Fruit fly (Drosophila melanogaster) whole organism, embryonic: ENCODE measurements around the gene Uck.

Source experiments
- Ada2b ChIP-seq: fragments of 200-800 bp; sonication (Bioruptor generic); IDR thresholded peaks from 2 replicates; pipeline ENCODE4 v1.3.6; 2022; ENCODE audit warnings: missing biosample characterization, missing genetic modification characterization
- Atf-2 ChIP-seq: fragments of 200-800 bp; sonication (Bioruptor generic); optimal IDR thresholded peaks from 2 replicates; lab custom pipeline; 2016; ENCODE audit warnings: missing biosample characterization, missing genetic modification characterization
- Atf6 ChIP-seq: fragments of 200-800 bp; sonication (Bioruptor generic); IDR thresholded peaks from 2 replicates; pipeline ENCODE4 v1.3.6; 2022; ENCODE audit warnings: missing biosample characterization, missing genetic modification characterization
- B-H2 ChIP-seq: fragments of 200-800 bp; sonication (Bioruptor generic); optimal IDR thresholded peaks from 2 replicates; lab custom pipeline; 2018; ENCODE audit warnings: missing biosample characterization, mild to moderate bottlenecking, missing genetic modification characterization
- CG10366 ChIP-seq: fragments of 200-800 bp; sonication (Bioruptor generic); IDR thresholded peaks from 2 replicates; pipeline ENCODE4 v1.3.6; 2022; ENCODE audit warnings: missing biosample characterization, missing genetic modification characterization
- CG11696 ChIP-seq: fragments of 200-800 bp; sonication (Bioruptor generic); IDR thresholded peaks from 2 replicates; pipeline ENCODE4 v1.3.6; 2022; ENCODE audit warnings: missing biosample characterization, missing genetic modification characterization
- CG12769 ChIP-seq: fragments of 200-800 bp; sonication (Bioruptor generic); optimal IDR thresholded peaks from 2 replicates; lab custom pipeline; 2019; ENCODE audit warnings: missing biosample characterization, mild to moderate bottlenecking, missing genetic modification characterization, moderate library complexity
- CG13775 ChIP-seq: fragments of 200-800 bp; sonication (Bioruptor generic); optimal IDR thresholded peaks from 3 replicates; lab custom pipeline; 2017; ENCODE audit warnings: missing biosample characterization, mild to moderate bottlenecking, missing genetic modification characterization
- CG14860 ChIP-seq: fragments of 200-800 bp; sonication (Bioruptor generic); IDR thresholded peaks from 3 replicates; pipeline ENCODE4 v1.3.6; 2022; ENCODE audit warnings: missing biosample characterization, missing genetic modification characterization; ENCODE audit not compliant: partially characterized antibody
- CG14965 ChIP-seq: fragments of 200-800 bp; sonication (Bioruptor generic); optimal IDR thresholded peaks from 2 replicates; lab custom pipeline; 2016; ENCODE audit warnings: missing biosample characterization, missing genetic modification characterization, borderline replicate concordance
- CG16863 ChIP-seq: fragments of 200-800 bp; sonication (Bioruptor generic); optimal IDR thresholded peaks from 3 replicates; lab custom pipeline; 2016; ENCODE audit warnings: missing biosample characterization, missing genetic modification characterization
- CG17359 ChIP-seq: fragments of 200-800 bp; sonication (Bioruptor generic); optimal IDR thresholded peaks from 3 replicates; lab custom pipeline; 2018; ENCODE audit warnings: missing biosample characterization, mild to moderate bottlenecking, missing genetic modification characterization, moderate library complexity
- CG17568 ChIP-seq: fragments of 200-800 bp; sonication (Bioruptor generic); optimal IDR thresholded peaks from 2 replicates; lab custom pipeline; 2018; ENCODE audit warnings: missing biosample characterization, mild to moderate bottlenecking, missing genetic modification characterization, moderate library complexity
- CG2120 ChIP-seq: fragments of 200-800 bp; sonication (Bioruptor generic); optimal IDR thresholded peaks from 3 replicates; lab custom pipeline; 2016; ENCODE audit warnings: missing biosample characterization, missing genetic modification characterization
- CG31388 ChIP-seq: fragments of 200-800 bp; sonication (Bioruptor generic); optimal IDR thresholded peaks from 2 replicates; lab custom pipeline; 2016; ENCODE audit warnings: missing biosample characterization, missing genetic modification characterization
- CG3163 ChIP-seq: fragments of 200-800 bp; sonication (Bioruptor generic); optimal IDR thresholded peaks from 3 replicates; lab custom pipeline; 2016; ENCODE audit warnings: missing biosample characterization, missing genetic modification characterization
- CG3281 ChIP-seq: fragments of 200-800 bp; sonication (Bioruptor generic); optimal IDR thresholded peaks from 3 replicates; lab custom pipeline; 2017; ENCODE audit warnings: missing biosample characterization, mild to moderate bottlenecking, missing genetic modification characterization
- CG4854 ChIP-seq: fragments of 200-800 bp; sonication (Bioruptor generic); optimal IDR thresholded peaks from 2 replicates; lab custom pipeline; 2016; ENCODE audit warnings: missing biosample characterization, missing genetic modification characterization, inconsistent platforms
- CG6689 ChIP-seq: fragments of 200-800 bp; sonication (Bioruptor generic); IDR thresholded peaks from 2 replicates; pipeline ENCODE4 v1.3.6; 2022; ENCODE audit warnings: missing biosample characterization, missing genetic modification characterization
- Doc2 ChIP-seq: fragments of 200-800 bp; sonication (Bioruptor generic); IDR thresholded peaks from 2 replicates; pipeline ENCODE4 v1.3.6; 2022; ENCODE audit warnings: missing biosample characterization, missing genetic modification characterization
- E2f1 ChIP-seq: fragments of 200-800 bp; sonication (Bioruptor generic); IDR thresholded peaks from 2 replicates; pipeline ENCODE4 v1.3.6; 2022; ENCODE audit warnings: missing biosample characterization, missing genetic modification characterization
- Fer1 ChIP-seq: fragments of 200-800 bp; sonication (Bioruptor generic); optimal IDR thresholded peaks from 2 replicates; lab custom pipeline; 2017; ENCODE audit warnings: missing biosample characterization, mild to moderate bottlenecking, missing genetic modification characterization
- Myb ChIP-seq: fragments of 200-800 bp; sonication (Bioruptor generic); optimal IDR thresholded peaks from 2 replicates; lab custom pipeline; 2016; ENCODE audit warnings: missing biosample characterization, missing genetic modification characterization
- NfI ChIP-seq: fragments of 200-800 bp; sonication (Bioruptor generic); optimal IDR thresholded peaks from 3 replicates; lab custom pipeline; 2018; ENCODE audit warnings: missing biosample characterization, mild to moderate bottlenecking, missing genetic modification characterization, moderate library complexity
- Ssrp ChIP-seq: fragments of 200-800 bp; sonication (Bioruptor generic); optimal IDR thresholded peaks from 2 replicates; lab custom pipeline; 2018; ENCODE audit warnings: missing biosample characterization, mild to moderate bottlenecking, missing genetic modification characterization, moderate library complexity
- Vsx1 ChIP-seq: fragments of 200-800 bp; sonication (Bioruptor generic); optimal IDR thresholded peaks from 2 replicates; lab custom pipeline; 2017; ENCODE audit warnings: missing biosample characterization, mild to moderate bottlenecking, missing genetic modification characterization, missing genetic modification reagents
- caup ChIP-seq: fragments of 200-800 bp; sonication (Bioruptor generic); optimal IDR thresholded peaks from 3 replicates; lab custom pipeline; 2017; ENCODE audit warnings: missing biosample characterization, mild to moderate bottlenecking, missing genetic modification characterization, moderate library complexity; ENCODE audit not compliant: severe bottlenecking
- ci ChIP-seq: fragments of 200-800 bp; sonication (Bioruptor generic); IDR thresholded peaks from 3 replicates; pipeline ENCODE4 v1.3.6; 2022; ENCODE audit warnings: missing biosample characterization, missing genetic modification characterization
- croc ChIP-seq: fragments of 200-800 bp; sonication (Bioruptor generic); conservative IDR thresholded peaks from 3 replicates; pipeline ENCODE4 v1.3.6; 2022; ENCODE audit warnings: missing biosample characterization, missing genetic modification characterization
- disco-r ChIP-seq: fragments of 200-800 bp; sonication (Bioruptor generic); optimal IDR thresholded peaks from 2 replicates; lab custom pipeline; 2016; ENCODE audit warnings: missing biosample characterization, missing genetic modification characterization
- dmrt11E ChIP-seq: fragments of 200-800 bp; sonication (Bioruptor generic); optimal IDR thresholded peaks from 3 replicates; lab custom pipeline; 2018; ENCODE audit warnings: missing biosample characterization, mild to moderate bottlenecking, missing genetic modification characterization, moderate library complexity
- dysf ChIP-seq: fragments of 200-800 bp; sonication (Bioruptor generic); IDR thresholded peaks from 3 replicates; pipeline ENCODE4 v1.3.6; 2022; ENCODE audit warnings: missing biosample characterization, missing genetic modification characterization
- en ChIP-seq: fragments of 200-800 bp; sonication (Bioruptor generic); optimal IDR thresholded peaks from 2 replicates; lab custom pipeline; 2016; ENCODE audit warnings: missing biosample characterization, missing genetic modification characterization
- eyg ChIP-seq: fragments of 200-800 bp; sonication (Bioruptor generic); optimal IDR thresholded peaks from 3 replicates; lab custom pipeline; 2016; ENCODE audit warnings: missing biosample characterization, missing genetic modification characterization
- fd96Cb ChIP-seq: fragments of 200-800 bp; sonication (Bioruptor generic); optimal IDR thresholded peaks from 2 replicates; lab custom pipeline; 2018; ENCODE audit warnings: missing biosample characterization, mild to moderate bottlenecking, missing genetic modification characterization, moderate library complexity
- gcm2 ChIP-seq: fragments of 200-800 bp; sonication (Bioruptor generic); optimal IDR thresholded peaks from 2 replicates; lab custom pipeline; 2016; ENCODE audit warnings: missing biosample characterization, missing genetic modification characterization
- grn ChIP-seq: fragments of 200-800 bp; sonication (Bioruptor generic); optimal IDR thresholded peaks from 3 replicates; lab custom pipeline; 2017; ENCODE audit warnings: missing biosample characterization, missing genetic modification characterization
- hkb ChIP-seq, 2 experiments: fragments of 200-800 bp in 1 of 2; fragments of >200 bp in 1 of 2; sonication (Bioruptor generic) in 1 of 2; IDR thresholded peaks in 1 of 2; optimal IDR thresholded peaks in 1 of 2; 2 replicates each; pipeline versions ENCODE4 v1.3.6 to Lab custom; 2017 to 2022; ENCODE audit warnings: missing biosample characterization in 1 of 2, missing genetic modification characterization in 1 of 2
- onecut ChIP-seq: fragments of 200-800 bp; sonication (Bioruptor generic); IDR thresholded peaks from 2 replicates; pipeline ENCODE4 v1.3.6; 2022; ENCODE audit warnings: missing biosample characterization, missing genetic modification characterization
- phol ChIP-seq: fragments of 200-800 bp; sonication (Bioruptor generic); optimal IDR thresholded peaks from 3 replicates; lab custom pipeline; 2018; ENCODE audit warnings: missing biosample characterization, mild to moderate bottlenecking, missing genetic modification characterization, moderate library complexity
- psq ChIP-seq: fragments of 200-800 bp; sonication (Bioruptor generic); optimal IDR thresholded peaks from 2 replicates; lab custom pipeline; 2017; ENCODE audit warnings: missing biosample characterization, missing genetic modification characterization
- sc ChIP-seq, 3 experiments: fragments of >200 bp in 2 of 3; fragments of 200-800 bp in 1 of 3; sonication (Bioruptor generic) in 1 of 3; optimal IDR thresholded peaks; 2 replicates in 2 of 3; 3 replicates in 1 of 3; lab custom pipeline; 2017; ENCODE audit warnings: mild to moderate bottlenecking in 1 of 3, missing biosample characterization in 1 of 3, missing genetic modification characterization in 1 of 3, missing genetic modification reagents in 1 of 3
- sens ChIP-seq: fragments of 200-800 bp; sonication (Bioruptor generic); peaks from one replicate; lab custom pipeline; 2016; ENCODE audit warnings: missing biosample characterization, missing genetic modification characterization
- sug ChIP-seq: fragments of 200-800 bp; optimal IDR thresholded peaks from 2 replicates; lab custom pipeline; 2019; ENCODE audit warnings: missing biosample characterization, mild to moderate bottlenecking, missing genetic modification characterization, moderate library complexity
- trem ChIP-seq: fragments of 200-800 bp; optimal IDR thresholded peaks from 3 replicates; lab custom pipeline; 2019; ENCODE audit warnings: missing biosample characterization, mild to moderate bottlenecking, missing genetic modification characterization, moderate library complexity
- trh ChIP-seq: fragments of 200-800 bp; sonication (Bioruptor generic); optimal IDR thresholded peaks from 2 replicates; lab custom pipeline; 2016; ENCODE audit warnings: missing biosample characterization, missing genetic modification characterization
- vvl ChIP-seq: fragments of 200-800 bp; sonication (Bioruptor generic); IDR thresholded peaks from 2 replicates; pipeline ENCODE4 v1.3.6; 2022; ENCODE audit warnings: missing biosample characterization, missing genetic modification characterization
- yki ChIP-seq: fragments of >200 bp; optimal IDR thresholded peaks from 3 replicates; lab custom pipeline; 2018

The Uck gene

dm6 chr3R:24276104-24277008 is 13.6 kb upstream of the Uck start, which contains the start of gene Orct (continued):
- TF ChIP-seq onecut (GFP tag; lab: Robert Waterston, UW) (peak; percentile 29; the same call in 1 of the 2 replicates), CG17568 (peak; percentile 55), ci (no peak; the same call in 1 of the 3 replicates), CG4854 (GFP tag; lab: Kevin White, UChicago) (peak; percentile 42), croc (GFP tag; lab: Robert Waterston, UW) (no peak), sc (optimal IDR thresholded peaks at IDR 0.05; lab: Kevin White, UChicago) (no peak), sc (GFP tag; optimal IDR thresholded peaks at IDR 0.05; lab: Kevin White, UChicago) (peak; percentile 54), Ssrp (peak; percentile 55), Atf6 (peak; percentile 65), Myb (GFP tag; lab: Kevin White, UChicago) (peak; percentile 55), psq (GFP tag; lab: Kevin White, UChicago) (peak; percentile 8), en (GFP tag; lab: Kevin White, UChicago) (no peak), CG17359 (tag; lab: Kevin White, UChicago) (peak; percentile 66), Vsx1 (peak; percentile 43), phol (tag; lab: Kevin White, UChicago) (peak; percentile 73), hkb (optimal IDR thresholded peaks at IDR 0.05; lab: Kevin White, UChicago) (no peak), hkb (GFP tag; IDR thresholded peaks at IDR 0.05; lab: Robert Waterston, UW) (peak; percentile 64), E2f1 (GFP tag; lab: Robert Waterston, UW) (peak; percentile 59), trem (peak; percentile 15), disco-r (GFP tag; lab: Kevin White, UChicago) (no peak), CG12769 (tag; lab: Kevin White, UChicago) (peak; percentile 83), CG6689 (GFP tag; lab: Robert Waterston, UW) (peak; percentile 57), gcm2 (GFP tag; lab: Kevin White, UChicago) (no peak), CG14860 (GFP tag; lab: Robert Waterston, UW) (no peak), CG13775 (GFP tag; lab: Kevin White, UChicago) (peak; percentile 86), fd96Cb (tag; lab: Kevin White, UChicago) (peak; percentile 62), caup (GFP tag; lab: Kevin White, UChicago) (peak; percentile 70), yki (lab: Kevin White, UChicago) (no peak), Ada2b (GFP tag; lab: Robert Waterston, UW) (peak; percentile 27), sens (GFP tag; lab: Kevin White, UChicago) (peak; percentile 93), CG2120 (GFP tag; lab: Kevin White, UChicago) (peak; percentile 92), eyg (peak; percentile 51), dysf (GFP tag; lab: Robert Waterston, UW) (peak; percentile 78), NfI (GFP tag; lab: Kevin White, UChicago) (peak; percentile 75), CG10366 (peak; percentile 44; the same call in 1 of the 2 replicates), Atf-2 (GFP tag; lab: Kevin White, UChicago) (peak; percentile 37), CG14965 (GFP tag; lab: Kevin White, UChicago) (no peak), B-H2 (GFP tag; lab: Kevin White, UChicago) (peak; percentile 59), grn (peak; percentile 59), CG31388 (GFP tag; lab: Kevin White, UChicago) (peak; percentile 2), CG16863 (GFP tag; lab: Kevin White, UChicago) (peak; percentile 50), CG3281 (GFP tag; lab: Kevin White, UChicago) (peak; percentile 90), trh (GFP tag; lab: Kevin White, UChicago) (no peak), Fer1 (GFP tag; lab: Kevin White, UChicago) (peak; percentile 87), dmrt11E (tag; lab: Kevin White, UChicago) (peak; percentile 42), sug (tag; lab: Kevin White, UChicago) (peak; percentile 79), Doc2 (GFP tag; lab: Robert Waterston, UW) (no peak), CG11696 (GFP tag; lab: Robert Waterston, UW) (peak; percentile 34; the same call in 1 of the 2 replicates), CG3163 (peak; percentile 66), vvl (GFP tag; lab: Robert Waterston, UW) (peak; percentile 62; the same call in 1 of the 2 replicates)
